Fruit fly (Drosophila melanogaster): ENCODE results near the gene ppk8.

ppk8 gene

dm6 chrX:3570249-3570648, 12.6 kb downstream of the ppk8 start (continued):
- TF ChIP-seq gfzf (GFP tag; optimal IDR thresholded peaks at IDR 0.05) (peak; percentile 53), unc-4 (GFP tag; IDR thresholded peaks at IDR 0.05; ENCODE audit: partially characterized antibody) (no peak), CG13624 (GFP tag; optimal IDR thresholded peaks at IDR 0.05) (no peak), bowl (GFP tag; IDR thresholded peaks at IDR 0.05) (no peak), D19A (tag; optimal IDR thresholded peaks at IDR 0.05) (no peak), grn (GFP tag; optimal IDR thresholded peaks at IDR 0.05) (no peak), CG4617 (GFP tag; optimal IDR thresholded peaks at IDR 0.05; ENCODE audit: borderline replicate concordance) (no peak), seq (GFP tag; IDR thresholded peaks at IDR 0.05) (no peak), fu2 (GFP tag; optimal IDR thresholded peaks at IDR 0.05) (no peak), twi (tag; optimal IDR thresholded peaks at IDR 0.05) (no peak), CG17912 (GFP tag; optimal IDR thresholded peaks at IDR 0.05) (no peak), Awh (GFP tag; IDR thresholded peaks at IDR 0.05) (no peak), row (GFP tag; IDR thresholded peaks at IDR 0.05) (no peak), Nf-YC (tag; optimal IDR thresholded peaks at IDR 0.05) (no peak), CG17361 (GFP tag; IDR thresholded peaks at IDR 0.05) (no peak), Meics (GFP tag; optimal IDR thresholded peaks at IDR 0.05) (no peak), trh (GFP tag; optimal IDR thresholded peaks at IDR 0.05) (no peak), amos (GFP tag; IDR thresholded peaks at IDR 0.05; ENCODE audit: partially characterized antibody) (peak; percentile 41; the same call in 1 of the 2 replicates), Chrac-16 (GFP tag; optimal IDR thresholded peaks at IDR 0.05) (no peak), ATbp (GFP tag; optimal IDR thresholded peaks at IDR 0.05) (no peak), CG10979 (tag; optimal IDR thresholded peaks at IDR 0.05) (no peak), sug (tag; optimal IDR thresholded peaks at IDR 0.05) (peak; percentile 5), Hmr (GFP tag; optimal IDR thresholded peaks at IDR 0.05) (peak; percentile 42)

- TF ChIP-seq CG4328 (GFP tag; optimal IDR thresholded peaks at IDR 0.05) (no peak), tx (GFP tag; optimal IDR thresholded peaks at IDR 0.05) (no peak), wek (GFP tag; optimal IDR thresholded peaks at IDR 0.05) (no peak)
These were observed 13.9 kb downstream of the ppk8 start, which contains the start of gene DIP-alpha for dm6 chrX:3571549-3571948. DIP-alpha (minus strand) TSS chrX:3571649.

- TF ChIP-seq ken (GFP tag; IDR thresholded peaks at IDR 0.05) (no peak), CG34224 (GFP tag; IDR thresholded peaks at IDR 0.05; ENCODE audit: partially characterized antibody) (peak; percentile 62), Oaz (GFP tag; IDR thresholded peaks at IDR 0.05) (no peak), schlank (tag; optimal IDR thresholded peaks at IDR 0.05) (no peak), Opbp (GFP tag; IDR thresholded peaks at IDR 0.05; ENCODE audit: partially characterized antibody) (peak; percentile 66; the same call in 2 of the 3 replicates), pum (GFP tag; optimal IDR thresholded peaks at IDR 0.05) (no peak), CG17359 (tag; optimal IDR thresholded peaks at IDR 0.05) (peak; percentile 53), sob (GFP tag; IDR thresholded peaks at IDR 0.05) (no peak), z (GFP tag; IDR thresholded peaks at IDR 0.05) (peak; percentile 95), CG10462 (GFP tag; optimal IDR thresholded peaks at IDR 0.05) (no peak), CG9797 (GFP tag; optimal IDR thresholded peaks at IDR 0.05) (peak; percentile 78), ro (GFP tag; IDR thresholded peaks at IDR 0.05) (no peak), CG2678 (tag; optimal IDR thresholded peaks at IDR 0.05) (no peak), Atf3 (GFP tag; optimal IDR thresholded peaks at IDR 0.05) (no peak), sna (GFP tag; IDR thresholded peaks at IDR 0.05; ENCODE audit: partially characterized antibody) (peak; percentile 54; the same call in 1 of the 2 replicates), nom (GFP tag; optimal IDR thresholded peaks at IDR 0.05) (no peak), CG10654 (GFP tag; optimal IDR thresholded peaks at IDR 0.05) (no peak), seq (GFP tag; IDR thresholded peaks at IDR 0.05) (no peak), dm (GFP tag; optimal IDR thresholded peaks at IDR 0.05) (peak; percentile 89), CG11723 (GFP tag; optimal IDR thresholded peaks at IDR 0.05) (no peak), CrebB (tag; optimal IDR thresholded peaks at IDR 0.05) (no peak), Myb (GFP tag; optimal IDR thresholded peaks at IDR 0.05) (peak; percentile 36), HLH4C (GFP tag; IDR thresholded peaks at IDR 0.05; ENCODE audit: partially characterized antibody) (peak; percentile 60)
These were observed 16.0 kb downstream of the ppk8 start, which contains the start of gene CG2875 for dm6 chrX:3573438-3574250. CG2875 (minus strand) TSS chrX:3573622.
